Worm (Caenorhabditis elegans) whole organism, L2 larva: ENCODE data around the gene F38B7.17.
A peak's percentile ranks its signal among the peaks of the same experiment; 100 is the strongest.

Experiments
- R02D3.7 ChIP-seq: fragments of 150-350 bp; optimal IDR thresholded peaks from 2 replicates; lab custom pipeline; 2014; ENCODE audit warnings: missing biosample characterization, missing genetic modification characterization
- ama-1 ChIP-seq: fragments of 150-350 bp; optimal IDR thresholded peaks from 2 replicates; lab custom pipeline; 2018; ENCODE audit warnings: inconsistent platforms
- nhr-237 ChIP-seq: fragments of 150-350 bp; optimal IDR thresholded peaks from 2 replicates; lab custom pipeline; 2014; ENCODE audit warnings: missing biosample characterization, missing genetic modification characterization
- nhr-77 ChIP-seq: fragments of 150-350 bp; optimal IDR thresholded peaks from 2 replicates; lab custom pipeline; 2014; ENCODE audit warnings: missing biosample characterization, missing genetic modification characterization
- skn-1 ChIP-seq: sonication (generic microtip); optimal IDR thresholded peaks from 2 replicates; lab custom pipeline; 2017; ENCODE audit warnings: missing biosample characterization, missing genetic modification characterization
- unc-55 ChIP-seq: fragments of 150-350 bp; sonication (generic microtip); optimal IDR thresholded peaks from 3 replicates; lab custom pipeline; 2014; ENCODE audit warnings: missing biosample characterization, missing genetic modification reagents, missing genetic modification characterization
- unc-62 ChIP-seq: fragments of 150-350 bp; optimal IDR thresholded peaks from 2 replicates; lab custom pipeline; 2014; ENCODE audit warnings: missing biosample characterization, missing genetic modification reagents, missing genetic modification characterization
- ztf-4 ChIP-seq: fragments of 150-350 bp; optimal IDR thresholded peaks from 2 replicates; lab custom pipeline; 2014; ENCODE audit warnings: missing biosample characterization, missing genetic modification characterization

ce11 chrV:11532535-11532853 is 16.3 kb downstream of the F38B7.17 start:
- TF ChIP-seq ama-1 (peak; percentile 63), R02D3.7 (tag; lab: Kevin White, UChicago) (no peak), unc-62 (GFP tag; lab: Kevin White, UChicago) (no peak), nhr-237 (tag; lab: Kevin White, UChicago) (no peak), nhr-77 (tag; lab: Kevin White, UChicago) (no peak), unc-55 (GFP tag; lab: Kevin White, UChicago) (no peak), skn-1 (tag; lab: Kevin White, UChicago) (no peak), ztf-4 (tag; lab: Kevin White, UChicago) (no peak)
